Worm (Caenorhabditis elegans) whole organism, L4 larva: Measurements from ENCODE around the gene ensh-1.

Source experiments
- F10B5.3 ChIP-seq: sonication (generic microtip); optimal IDR thresholded peaks from 2 replicates; lab custom pipeline; 2016; ENCODE audit warnings: mild to moderate bottlenecking, missing genetic modification characterization, missing compliant biosample characterization
- R02D3.7 ChIP-seq: fragments of 150-350 bp; sonication (generic microtip); optimal IDR thresholded peaks from 3 replicates; lab custom pipeline; 2014; ENCODE audit warnings: missing biosample characterization, missing genetic modification characterization
- aly-2 ChIP-seq: sonication (generic microtip); optimal IDR thresholded peaks from 2 replicates; lab custom pipeline; 2018; ENCODE audit warnings: missing biosample characterization, missing genetic modification characterization
- ceh-28 ChIP-seq: fragments of 150-350 bp; optimal IDR thresholded peaks from 2 replicates; lab custom pipeline; 2014; ENCODE audit warnings: missing biosample characterization, missing genetic modification reagents, missing genetic modification characterization
- dve-1 ChIP-seq: sonication (generic microtip); optimal IDR thresholded peaks from 2 replicates; lab custom pipeline; 2017; ENCODE audit warnings: antibody characterized with exemption, mild to moderate bottlenecking, missing genetic modification characterization, missing compliant biosample characterization; ENCODE audit not compliant: insufficient read depth
- lin-38 ChIP-seq: fragments of 200-800 bp; sonication (Bioruptor generic); IDR thresholded peaks from 2 replicates; pipeline ENCODE4 v1.3.6; 2022; ENCODE audit warnings: missing genetic modification reagents, missing genetic modification characterization, missing compliant biosample characterization
- lin-39 ChIP-seq: fragments of 150-350 bp; optimal IDR thresholded peaks from 2 replicates; lab custom pipeline; 2014; ENCODE audit warnings: missing biosample characterization, missing genetic modification reagents, missing genetic modification characterization
- mdl-1 ChIP-seq, 2 experiments: fragments of 150-350 bp in 1 of 2; sonication (generic microtip) in 1 of 2; optimal IDR thresholded peaks; 2 replicates each; lab custom pipeline; 2014 to 2017; ENCODE audit warnings: missing biosample characterization in 2 of 2, missing genetic modification characterization in 2 of 2
- mes-2 ChIP-seq: sonication (generic microtip); optimal IDR thresholded peaks from 2 replicates; lab custom pipeline; 2016; ENCODE audit warnings: missing genotype, mild to moderate bottlenecking, missing genetic modification characterization, missing compliant biosample characterization; ENCODE audit not compliant: poor library complexity, severe bottlenecking
- nhr-11 ChIP-seq: fragments of 150-350 bp; optimal IDR thresholded peaks from 2 replicates; lab custom pipeline; 2014; ENCODE audit warnings: missing biosample characterization, missing genetic modification characterization
- nhr-76 ChIP-seq: fragments of 150-350 bp; optimal IDR thresholded peaks from 2 replicates; lab custom pipeline; 2014; ENCODE audit warnings: missing biosample characterization, missing genetic modification characterization
- pqm-1 ChIP-seq: sonication (generic microtip); optimal IDR thresholded peaks from 2 replicates; lab custom pipeline; 2017; ENCODE audit warnings: missing biosample characterization, missing genetic modification characterization
- snpc-4 ChIP-seq: fragments of 150-350 bp; optimal IDR thresholded peaks from 2 replicates; lab custom pipeline; 2014; ENCODE audit warnings: missing biosample characterization, missing genetic modification characterization

ce11 chrX:8911077-8911476 is 5.9 kb downstream of the ensh-1 start, which contains the start of gene cyn-8:
- TF ChIP-seq snpc-4 (no peak), R02D3.7 (no peak), F10B5.3 (tag; lab: Kevin White, UChicago) (no peak), mdl-1 (tag; optimal IDR thresholded peaks at IDR 0.05; lab: Kevin White, UChicago) (peak in 1 of 2 experiments; percentile 8), nhr-11 (tag; lab: Kevin White, UChicago) (no peak), mes-2 (no peak), nhr-76 (tag; lab: Kevin White, UChicago) (no peak), dve-1 (tag; lab: Kevin White, UChicago) (no peak), aly-2 (tag; lab: Kevin White, UChicago) (no peak), lin-38 (GFP tag; lab: Robert Waterston, UW) (peak; percentile 92), lin-39 (tag; lab: Kevin White, UChicago) (no peak), ceh-28 (tag; lab: Kevin White, UChicago) (no peak), pqm-1 (tag; lab: Kevin White, UChicago) (peak; percentile 25)
